ENCODE assay signal across 1 fruit fly cellular context in genomic region chrX:19637002-19637420, dm6.
TF ChIP-seq lines count a peak whose summit lies in the region.

No protein-coding gene starts in this region.

TF ChIP-seq in whole organism, embryonic, 481 proteins besides CTCF, POLR2A, EP300 and RAD21 (continued from another document and continues in another):
- TF ChIP-seq CG11247 (GFP tag; IDR thresholded peaks at IDR 0.05; lab: Robert Waterston, UW) (no peak), ssp (GFP tag; IDR thresholded peaks at IDR 0.05; lab: Robert Waterston, UW) (no peak), CG2116 (GFP tag; optimal IDR thresholded peaks at IDR 0.05; lab: Kevin White, UChicago) (no peak), lov (optimal IDR thresholded peaks at IDR 0.05; lab: Kevin White, UChicago) (no peak), lov (GFP tag; IDR thresholded peaks at IDR 0.05; lab: Robert Waterston, UW) (no peak), E2f1 (GFP tag; IDR thresholded peaks at IDR 0.05; lab: Robert Waterston, UW) (no peak), sens (GFP tag; lab: Kevin White, UChicago) (peak; percentile 76), eve (GFP tag; optimal IDR thresholded peaks at IDR 0.05; lab: Kevin White, UChicago) (no peak), grau (tag; optimal IDR thresholded peaks at IDR 0.05; lab: Kevin White, UChicago) (no peak), Usf (GFP tag; optimal IDR thresholded peaks at IDR 0.05; lab: Kevin White, UChicago) (no peak), tap (tag; optimal IDR thresholded peaks at IDR 0.05; lab: Kevin White, UChicago) (no peak), Sry-β (GFP tag; optimal IDR thresholded peaks at IDR 0.05; lab: Kevin White, UChicago) (no peak), CG4617 (GFP tag; optimal IDR thresholded peaks at IDR 0.05; lab: Kevin White, UChicago; ENCODE audit: borderline replicate concordance) (no peak), Atf6 (GFP tag; IDR thresholded peaks at IDR 0.05; lab: Robert Waterston, UW) (no peak), her (GFP tag; optimal IDR thresholded peaks at IDR 0.05; lab: Kevin White, UChicago) (no peak), Oaz (GFP tag; IDR thresholded peaks at IDR 0.05; lab: Robert Waterston, UW) (no peak), CG12219 (GFP tag; optimal IDR thresholded peaks at IDR 0.05; lab: Kevin White, UChicago) (no peak), trem (tag; optimal IDR thresholded peaks at IDR 0.05; lab: Kevin White, UChicago) (no peak), pnt (GFP tag; optimal IDR thresholded peaks at IDR 0.05; lab: Kevin White, UChicago) (no peak), nom (GFP tag; optimal IDR thresholded peaks at IDR 0.05; lab: Kevin White, UChicago) (peak; percentile 65), cwo (GFP tag; optimal IDR thresholded peaks at IDR 0.05; lab: Kevin White, UChicago) (no peak), vvl (GFP tag; IDR thresholded peaks at IDR 0.05; lab: Robert Waterston, UW) (no peak), insv (GFP tag; optimal IDR thresholded peaks at IDR 0.05; lab: Kevin White, UChicago) (peak in 1 of 2 experiments; percentile 17), Optix (GFP tag; IDR thresholded peaks at IDR 0.05; lab: Robert Waterston, UW) (no peak), lab (GFP tag; optimal IDR thresholded peaks at IDR 0.05; lab: Kevin White, UChicago) (no peak), D (optimal IDR thresholded peaks at IDR 0.05; lab: Kevin White, UChicago) (no peak), D (GFP tag; optimal IDR thresholded peaks at IDR 0.05; lab: Kevin White, UChicago) (no peak), CG8765 (GFP tag; IDR thresholded peaks at IDR 0.05; lab: Robert Waterston, UW) (no peak), nau (GFP tag; optimal IDR thresholded peaks at IDR 0.05; lab: Kevin White, UChicago) (no peak), sob (GFP tag; IDR thresholded peaks at IDR 0.05; lab: Robert Waterston, UW) (no peak), Deaf1 (tag; optimal IDR thresholded peaks at IDR 0.05; lab: Kevin White, UChicago) (peak; percentile 18), oc (tag; optimal IDR thresholded peaks at IDR 0.05; lab: Kevin White, UChicago) (no peak), chinmo (GFP tag; IDR thresholded peaks at IDR 0.05; lab: Robert Waterston, UW; ENCODE audit: partially characterized antibody) (peak; percentile 83; the same call in 3 of the 4 replicates), crc (GFP tag; optimal IDR thresholded peaks at IDR 0.05; lab: Kevin White, UChicago) (no peak), Hand (GFP tag; optimal IDR thresholded peaks at IDR 0.05; lab: Kevin White, UChicago) (peak; percentile 12), CG7745 (tag; optimal IDR thresholded peaks at IDR 0.05; lab: Kevin White, UChicago) (no peak), HmgD (GFP tag; optimal IDR thresholded peaks at IDR 0.05; lab: Kevin White, UChicago) (peak; percentile 10), nmo (GFP tag; optimal IDR thresholded peaks at IDR 0.05; lab: Kevin White, UChicago) (no peak), Neu2 (GFP tag; optimal IDR thresholded peaks at IDR 0.05; lab: Kevin White, UChicago; ENCODE audit: borderline replicate concordance) (no peak), Meics (GFP tag; optimal IDR thresholded peaks at IDR 0.05; lab: Kevin White, UChicago) (peak; percentile 11), CG6175 (GFP tag; IDR thresholded peaks at IDR 0.05; lab: Robert Waterston, UW) (no peak), CG16863 (GFP tag; optimal IDR thresholded peaks at IDR 0.05; lab: Kevin White, UChicago) (no peak), Gug (GFP tag; IDR thresholded peaks at IDR 0.05; lab: Robert Waterston, UW) (no peak), YL-1 (GFP tag; optimal IDR thresholded peaks at IDR 0.05; lab: Kevin White, UChicago) (peak; percentile 51), NK7.1 (GFP tag; optimal IDR thresholded peaks at IDR 0.05; lab: Kevin White, UChicago) (no peak), CG7987 (GFP tag; optimal IDR thresholded peaks at IDR 0.05; lab: Kevin White, UChicago) (no peak), CG32532 (GFP tag; IDR thresholded peaks at IDR 0.05; lab: Robert Waterston, UW) (peak; percentile 27; the same call in 1 of the 2 replicates), CG6765 (GFP tag; optimal IDR thresholded peaks at IDR 0.05; lab: Kevin White, UChicago) (no peak), amos (GFP tag; IDR thresholded peaks at IDR 0.05; lab: Robert Waterston, UW; ENCODE audit: partially characterized antibody) (no peak; the same call in 1 of the 2 replicates), CG13894 (tag; optimal IDR thresholded peaks at IDR 0.05; lab: Kevin White, UChicago) (no peak), CG3847 (GFP tag; IDR thresholded peaks at IDR 0.05; lab: Robert Waterston, UW) (no peak), gro (GFP tag; optimal IDR thresholded peaks at IDR 0.05; lab: Kevin White, UChicago) (no peak), HLH3B (GFP tag; IDR thresholded peaks at IDR 0.05; lab: Robert Waterston, UW) (no peak), gfzf (GFP tag; optimal IDR thresholded peaks at IDR 0.05; lab: Kevin White, UChicago) (peak; percentile 29), CG32772 (GFP tag; IDR thresholded peaks at IDR 0.05; lab: Robert Waterston, UW) (no peak), cg (GFP tag; optimal IDR thresholded peaks at IDR 0.05; lab: Kevin White, UChicago) (peak; percentile 94), B-H2 (GFP tag; optimal IDR thresholded peaks at IDR 0.05; lab: Kevin White, UChicago) (no peak), trh (GFP tag; optimal IDR thresholded peaks at IDR 0.05; lab: Kevin White, UChicago) (no peak), gcm (GFP tag; optimal IDR thresholded peaks at IDR 0.05; lab: Kevin White, UChicago) (no peak), Trl (optimal IDR thresholded peaks at IDR 0.05; lab: Kevin White, UChicago) (peak in 1 of 2 experiments; percentile 18), Trl (GFP tag; optimal IDR thresholded peaks at IDR 0.05; lab: Kevin White, UChicago) (no peak), CG13624 (GFP tag; optimal IDR thresholded peaks at IDR 0.05; lab: Kevin White, UChicago) (no peak), CG9932 (GFP tag; IDR thresholded peaks at IDR 0.05; lab: Robert Waterston, UW) (peak; percentile 14; the same call in 1 of the 2 replicates), CG7357 (GFP tag; IDR thresholded peaks at IDR 0.05; lab: Robert Waterston, UW) (no peak), CG4707 (GFP tag; optimal IDR thresholded peaks at IDR 0.05; lab: Kevin White, UChicago) (no peak), Rx (GFP tag; IDR thresholded peaks at IDR 0.05; lab: Robert Waterston, UW) (no peak), CG17829 (tag; optimal IDR thresholded peaks at IDR 0.05; lab: Kevin White, UChicago) (no peak), CG8924 (tag; optimal IDR thresholded peaks at IDR 0.05; lab: Kevin White, UChicago) (no peak), CG13287 (GFP tag; IDR thresholded peaks at IDR 0.05; lab: Robert Waterston, UW; ENCODE audit: partially characterized antibody) (no peak; the same call in 1 of the 2 replicates), tna (GFP tag; IDR thresholded peaks at IDR 0.05; lab: Robert Waterston, UW; ENCODE audit: partially characterized antibody) (no peak), p53 (GFP tag; optimal IDR thresholded peaks at IDR 0.05; lab: Kevin White, UChicago) (no peak), lilli (GFP tag; optimal IDR thresholded peaks at IDR 0.05; lab: Kevin White, UChicago) (no peak), MTF-1 (GFP tag; optimal IDR thresholded peaks at IDR 0.05; lab: Kevin White, UChicago; ENCODE audit: borderline replicate concordance) (no peak), danr (GFP tag; IDR thresholded peaks at IDR 0.05; lab: Robert Waterston, UW) (no peak), Atf3 (GFP tag; optimal IDR thresholded peaks at IDR 0.05; lab: Kevin White, UChicago) (no peak), ewg (GFP tag; optimal IDR thresholded peaks at IDR 0.05; lab: Kevin White, UChicago) (peak; percentile 37), ftz-f1 (GFP tag; optimal IDR thresholded peaks at IDR 0.05; lab: Kevin White, UChicago) (no peak), Tbp (GFP tag; optimal IDR thresholded peaks at IDR 0.05; lab: Kevin White, UChicago) (no peak), CG10979 (tag; optimal IDR thresholded peaks at IDR 0.05; lab: Kevin White, UChicago) (no peak), CG15479 (GFP tag; optimal IDR thresholded peaks at IDR 0.05; lab: Kevin White, UChicago) (no peak), Spps (tag; optimal IDR thresholded peaks at IDR 0.05; lab: Kevin White, UChicago) (no peak), CG3838 (GFP tag; optimal IDR thresholded peaks at IDR 0.05; lab: Kevin White, UChicago) (no peak), kay (GFP tag; optimal IDR thresholded peaks at IDR 0.05; lab: Kevin White, UChicago) (no peak), klu (GFP tag; IDR thresholded peaks at IDR 0.05; lab: Robert Waterston, UW) (no peak), maf-S (GFP tag; optimal IDR thresholded peaks at IDR 0.05; lab: Kevin White, UChicago) (peak; percentile 1), E2f2 (GFP tag; IDR thresholded peaks at IDR 0.05; lab: Robert Waterston, UW) (no peak), CG12104 (GFP tag; optimal IDR thresholded peaks at IDR 0.05; lab: Kevin White, UChicago) (no peak), zf30C (GFP tag; optimal IDR thresholded peaks at IDR 0.05; lab: Kevin White, UChicago) (no peak), CG8478 (optimal IDR thresholded peaks at IDR 0.05; lab: Kevin White, UChicago) (peak; percentile 98), CG8388 (GFP tag; optimal IDR thresholded peaks at IDR 0.05; lab: Kevin White, UChicago) (no peak), chif (GFP tag; optimal IDR thresholded peaks at IDR 0.05; lab: Kevin White, UChicago) (no peak), tup (GFP tag; optimal IDR thresholded peaks at IDR 0.05; lab: Kevin White, UChicago) (no peak), CG2120 (GFP tag; optimal IDR thresholded peaks at IDR 0.05; lab: Kevin White, UChicago) (peak; percentile 30), Ravus (GFP tag; IDR thresholded peaks at IDR 0.05; lab: Robert Waterston, UW) (no peak), dmrt11E (tag; optimal IDR thresholded peaks at IDR 0.05; lab: Kevin White, UChicago) (no peak), luna (GFP tag; optimal IDR thresholded peaks at IDR 0.05; lab: Kevin White, UChicago) (no peak), ap (GFP tag; IDR thresholded peaks at IDR 0.05; lab: Robert Waterston, UW) (no peak), CG1233 (GFP tag; optimal IDR thresholded peaks at IDR 0.05; lab: Kevin White, UChicago) (no peak), CG1529 (GFP tag; optimal IDR thresholded peaks at IDR 0.05; lab: Kevin White, UChicago) (no peak), nerfin-1 (tag; optimal IDR thresholded peaks at IDR 0.05; lab: Kevin White, UChicago) (peak; percentile 73), CG11695 (GFP tag; IDR thresholded peaks at IDR 0.05; lab: Robert Waterston, UW) (peak; percentile 9; the same call in 1 of the 3 replicates), CG12744 (GFP tag; optimal IDR thresholded peaks at IDR 0.05; lab: Kevin White, UChicago) (no peak), CG11085 (GFP tag; IDR thresholded peaks at IDR 0.05; lab: Robert Waterston, UW) (no peak), tgo (GFP tag; IDR thresholded peaks at IDR 0.05; lab: Robert Waterston, UW) (no peak), lbe (GFP tag; optimal IDR thresholded peaks at IDR 0.05; lab: Kevin White, UChicago) (no peak), Jarid2 (GFP tag; optimal IDR thresholded peaks at IDR 0.05; lab: Kevin White, UChicago) (no peak), CG15601 (tag; optimal IDR thresholded peaks at IDR 0.05; lab: Kevin White, UChicago) (no peak), BEAF-32 (GFP tag; optimal IDR thresholded peaks at IDR 0.05; lab: Kevin White, UChicago) (no peak), CG4730 (GFP tag; IDR thresholded peaks at IDR 0.05; lab: Robert Waterston, UW) (no peak), HLH4C (GFP tag; IDR thresholded peaks at IDR 0.05; lab: Robert Waterston, UW; ENCODE audit: partially characterized antibody) (no peak), CG15696 (tag; optimal IDR thresholded peaks at IDR 0.05; lab: Kevin White, UChicago) (no peak), run (tag; optimal IDR thresholded peaks at IDR 0.05; lab: Kevin White, UChicago) (no peak), Xbp1 (GFP tag; optimal IDR thresholded peaks at IDR 0.05; lab: Kevin White, UChicago) (no peak), CG17359 (tag; optimal IDR thresholded peaks at IDR 0.05; lab: Kevin White, UChicago) (no peak), CG4854 (GFP tag; optimal IDR thresholded peaks at IDR 0.05; lab: Kevin White, UChicago) (no peak), CG3726 (GFP tag; IDR thresholded peaks at IDR 0.05; lab: Robert Waterston, UW) (no peak), pho (GFP tag; optimal IDR thresholded peaks at IDR 0.05; lab: Kevin White, UChicago) (no peak), ato (GFP tag; IDR thresholded peaks at IDR 0.05; lab: Robert Waterston, UW; ENCODE audit: partially characterized antibody) (no peak), pros (GFP tag; optimal IDR thresholded peaks at IDR 0.05; lab: Kevin White, UChicago) (no peak), bowl (GFP tag; IDR thresholded peaks at IDR 0.05; lab: Robert Waterston, UW) (no peak), CG3407 (GFP tag; optimal IDR thresholded peaks at IDR 0.05; lab: Kevin White, UChicago) (no peak), CG3065 (GFP tag; optimal IDR thresholded peaks at IDR 0.05; lab: Kevin White, UChicago) (no peak), Med (GFP tag; lab: Kevin White, UChicago) (peak; percentile 34), scrt (GFP tag; optimal IDR thresholded peaks at IDR 0.05; lab: Kevin White, UChicago) (no peak), MESR4 (GFP tag; optimal IDR thresholded peaks at IDR 0.05; lab: Kevin White, UChicago) (no peak), Dek (tag; optimal IDR thresholded peaks at IDR 0.05; lab: Kevin White, UChicago) (no peak), CG9609 (GFP tag; optimal IDR thresholded peaks at IDR 0.05; lab: Kevin White, UChicago) (no peak), sd (tag; optimal IDR thresholded peaks at IDR 0.05; lab: Kevin White, UChicago) (no peak), CG8359 (GFP tag; optimal IDR thresholded peaks at IDR 0.05; lab: Kevin White, UChicago; ENCODE audit: borderline replicate concordance) (no peak), CG11398 (GFP tag; optimal IDR thresholded peaks at IDR 0.05; lab: Kevin White, UChicago) (no peak), Opbp (GFP tag; IDR thresholded peaks at IDR 0.05; lab: Robert Waterston, UW; ENCODE audit: partially characterized antibody) (no peak), CG4360 (GFP tag; IDR thresholded peaks at IDR 0.05; lab: Robert Waterston, UW) (no peak; the same call in 1 of the 2 replicates), HmgZ (tag; optimal IDR thresholded peaks at IDR 0.05; lab: Kevin White, UChicago) (no peak), Ets97D (GFP tag; optimal IDR thresholded peaks at IDR 0.05; lab: Kevin White, UChicago) (no peak), CG17568 (GFP tag; optimal IDR thresholded peaks at IDR 0.05; lab: Kevin White, UChicago) (no peak), Bteb2 (GFP tag; optimal IDR thresholded peaks at IDR 0.05; lab: Kevin White, UChicago) (no peak), ems (GFP tag; optimal IDR thresholded peaks at IDR 0.05; lab: Kevin White, UChicago) (no peak), CG17328 (GFP tag; IDR thresholded peaks at IDR 0.05; lab: Robert Waterston, UW) (no peak), CG16815 (GFP tag; optimal IDR thresholded peaks at IDR 0.05; lab: Kevin White, UChicago) (no peak)
